Worm (Caenorhabditis elegans) whole organism, young adult: Measurements from ENCODE around the gene Y54G2A.18.
A peak's percentile ranks its signal among the peaks of the same experiment; 100 is the strongest.

ENCODE experiments used
- C06A6.2 ChIP-seq: fragments of 200-800 bp; sonication (Bioruptor generic); conservative IDR thresholded peaks from 2 replicates; pipeline ENCODE4 v1.3.6; 2022; ENCODE audit warnings: missing genetic modification characterization, missing compliant biosample characterization
- C17E4.6 ChIP-seq: fragments of 200-800 bp; sonication (Bioruptor generic); IDR thresholded peaks from 2 replicates; pipeline ENCODE4 v1.3.6; 2022; ENCODE audit warnings: missing genetic modification reagents, missing genetic modification characterization, missing compliant biosample characterization
- D2030.7 ChIP-seq: fragments of 200-800 bp; sonication (Bioruptor generic); IDR thresholded peaks from 2 replicates; pipeline ENCODE4 v1.3.6; 2022; ENCODE audit warnings: missing genetic modification reagents, missing genetic modification characterization, missing compliant biosample characterization
- F22D6.2 ChIP-seq: sonication (generic microtip); optimal IDR thresholded peaks from 2 replicates; lab custom pipeline; 2016; ENCODE audit warnings: mild to moderate bottlenecking, missing genetic modification characterization, missing compliant biosample characterization
- F23B12.7 ChIP-seq: sonication (generic microtip); optimal IDR thresholded peaks from 2 replicates; lab custom pipeline; 2017; ENCODE audit warnings: missing genetic modification characterization, mild to moderate bottlenecking, missing compliant biosample characterization, antibody characterized with exemption, moderate library complexity; ENCODE audit not compliant: insufficient read depth
- F33H1.4 ChIP-seq: fragments of 200-800 bp; sonication (Bioruptor generic); IDR thresholded peaks from 2 replicates; pipeline ENCODE4 v1.3.6; 2022; ENCODE audit warnings: missing genetic modification reagents, missing genetic modification characterization, missing compliant biosample characterization
- F39B2.1 ChIP-seq: fragments of 200-800 bp; sonication (Bioruptor generic); IDR thresholded peaks from 2 replicates; pipeline ENCODE4 v1.3.6; 2022; ENCODE audit warnings: missing genetic modification reagents, missing genetic modification characterization, missing compliant biosample characterization
- F57A8.1 ChIP-seq: fragments of 200-800 bp; sonication (Bioruptor generic); optimal IDR thresholded peaks from 2 replicates; lab custom pipeline; 2018; ENCODE audit warnings: mild to moderate bottlenecking, missing genetic modification characterization, moderate library complexity, missing compliant biosample characterization
- K11D2.4 ChIP-seq: fragments of 200-800 bp; sonication (Bioruptor generic); IDR thresholded peaks from 2 replicates; pipeline ENCODE4 v1.3.6; 2022; ENCODE audit warnings: missing genetic modification reagents, missing genetic modification characterization, missing compliant biosample characterization
- T26A5.8 ChIP-seq: sonication (generic microtip); optimal IDR thresholded peaks from 2 replicates; lab custom pipeline; 2016; ENCODE audit warnings: missing genetic modification characterization, missing compliant biosample characterization
- Y53F4B.3 ChIP-seq: fragments of 200-800 bp; sonication (Bioruptor generic); IDR thresholded peaks from 2 replicates; pipeline ENCODE4 v1.3.6; 2022; ENCODE audit warnings: missing genetic modification reagents, missing genetic modification characterization, missing compliant biosample characterization
- Y95B8A.8 ChIP-seq: fragments of 200-800 bp; sonication (Bioruptor generic); IDR thresholded peaks from 2 replicates; pipeline ENCODE4 v1.3.6; 2022; ENCODE audit warnings: missing genetic modification reagents, missing genetic modification characterization, missing compliant biosample characterization
- ZK185.1 ChIP-seq: sonication (generic microtip); optimal IDR thresholded peaks from 2 replicates; lab custom pipeline; 2016; ENCODE audit warnings: mild to moderate bottlenecking, missing genetic modification characterization, missing compliant biosample characterization; ENCODE audit not compliant: poor library complexity, severe bottlenecking
- athp-1 ChIP-seq: sonication (generic microtip); optimal IDR thresholded peaks from 2 replicates; lab custom pipeline; 2017; ENCODE audit warnings: mild to moderate bottlenecking, missing genetic modification characterization, missing compliant biosample characterization
- attf-5 ChIP-seq: fragments of 200-800 bp; sonication (Bioruptor generic); optimal IDR thresholded peaks from 2 replicates; lab custom pipeline; 2018; ENCODE audit warnings: mild to moderate bottlenecking, missing genetic modification characterization, missing compliant biosample characterization
- ccch-3 ChIP-seq: fragments of 200-800 bp; sonication (Bioruptor generic); optimal IDR thresholded peaks from 2 replicates; lab custom pipeline; 2018; ENCODE audit warnings: mild to moderate bottlenecking, missing genetic modification characterization, missing compliant biosample characterization
- cebp-1 ChIP-seq, 2 experiments: fragments of 200-800 bp in 1 of 2; sonication (Bioruptor generic) in 1 of 2; sonication (generic microtip) in 1 of 2; IDR thresholded peaks in 1 of 2; optimal IDR thresholded peaks in 1 of 2; 2 replicates each; pipeline versions ENCODE4 v1.3.6 to Lab custom; 2017 to 2022; ENCODE audit warnings: missing compliant biosample characterization in 2 of 2, missing genetic modification characterization in 2 of 2, mild to moderate bottlenecking in 1 of 2, missing genetic modification reagents in 1 of 2, moderate library complexity in 1 of 2
- ceh-79 ChIP-seq: sonication (generic microtip); optimal IDR thresholded peaks from 2 replicates; lab custom pipeline; 2017; ENCODE audit warnings: mild to moderate bottlenecking, missing genetic modification characterization, missing compliant biosample characterization
- ceh-91 ChIP-seq: fragments of 200-800 bp; sonication (Bioruptor generic); IDR thresholded peaks from 2 replicates; pipeline ENCODE4 v1.3.6; 2022; ENCODE audit warnings: missing genetic modification reagents, missing genetic modification characterization, missing compliant biosample characterization
- egl-18 ChIP-seq: fragments of 200-800 bp; sonication (Bioruptor generic); IDR thresholded peaks from 2 replicates; pipeline ENCODE4 v1.3.6; 2022; ENCODE audit warnings: missing genetic modification reagents, missing genetic modification characterization, missing compliant biosample characterization
- egl-44 ChIP-seq: fragments of 200-800 bp; sonication (Bioruptor generic); IDR thresholded peaks from 2 replicates; pipeline ENCODE4 v1.3.6; 2022; ENCODE audit warnings: missing genetic modification reagents, missing genetic modification characterization, missing compliant biosample characterization
- ekl-4 ChIP-seq: fragments of 200-800 bp; sonication (Bioruptor generic); IDR thresholded peaks from 2 replicates; pipeline ENCODE4 v1.3.6; 2022; ENCODE audit warnings: missing genetic modification reagents, missing genetic modification characterization, missing compliant biosample characterization
- hlh-12 ChIP-seq: sonication (generic microtip); optimal IDR thresholded peaks from 2 replicates; lab custom pipeline; 2016; ENCODE audit warnings: missing genetic modification characterization, missing compliant biosample characterization
- hmg-20 ChIP-seq: fragments of 200-800 bp; sonication (Bioruptor generic); IDR thresholded peaks from 2 replicates; pipeline ENCODE4 v1.3.6; 2022; ENCODE audit warnings: missing genetic modification reagents, missing genetic modification characterization, missing compliant biosample characterization
- hrde-1 ChIP-seq: sonication (generic microtip); optimal IDR thresholded peaks from 2 replicates; lab custom pipeline; 2016; ENCODE audit warnings: missing genetic modification characterization, mild to moderate bottlenecking, missing compliant biosample characterization, moderate library complexity, missing genotype, missing genetic modification reagents, borderline replicate concordance
- hsf-1 ChIP-seq: fragments of 200-800 bp; sonication (Bioruptor generic); IDR thresholded peaks from 2 replicates; pipeline ENCODE4 v1.3.6; 2022; ENCODE audit warnings: missing genetic modification reagents, missing genetic modification characterization, missing compliant biosample characterization
- let-526 ChIP-seq: fragments of 200-800 bp; sonication (Bioruptor generic); IDR thresholded peaks from 2 replicates; pipeline ENCODE4 v1.3.6; 2022; ENCODE audit warnings: missing genetic modification reagents, missing genetic modification characterization, missing compliant biosample characterization
- lin-26 ChIP-seq: fragments of 200-800 bp; sonication (Bioruptor generic); IDR thresholded peaks from 2 replicates; pipeline ENCODE4 v1.3.6; 2022; ENCODE audit warnings: missing genetic modification reagents, missing genetic modification characterization, missing compliant biosample characterization
- lin-35 ChIP-seq, 3 experiments: fragments of 150-350 bp in 2 of 3; sonication (generic microtip) in 1 of 3; optimal IDR thresholded peaks; 2 replicates each; lab custom pipeline; 2014 to 2018; ENCODE audit warnings: missing biosample characterization in 3 of 3, missing genetic modification characterization in 3 of 3, missing genetic modification reagents in 3 of 3
- madf-10 ChIP-seq: sonication (generic microtip); optimal IDR thresholded peaks from 2 replicates; lab custom pipeline; 2016; ENCODE audit warnings: mild to moderate bottlenecking, missing genetic modification characterization, missing compliant biosample characterization
- madf-3 ChIP-seq: fragments of 200-800 bp; sonication (Bioruptor generic); IDR thresholded peaks from 2 replicates; pipeline ENCODE4 v1.3.6; 2022; ENCODE audit warnings: missing genetic modification reagents, missing genetic modification characterization, missing compliant biosample characterization
- mel-28 ChIP-seq: sonication (generic microtip); optimal IDR thresholded peaks from 2 replicates; lab custom pipeline; 2016; ENCODE audit warnings: borderline replicate concordance, mild to moderate bottlenecking, missing genetic modification characterization, missing compliant biosample characterization
- mes-4 ChIP-seq: sonication (generic microtip); optimal IDR thresholded peaks from 2 replicates; lab custom pipeline; 2016; ENCODE audit warnings: missing genotype, missing genetic modification characterization, missing compliant biosample characterization
- nhr-179 ChIP-seq: sonication (generic microtip); optimal IDR thresholded peaks from 2 replicates; lab custom pipeline; 2016; ENCODE audit warnings: mild to moderate bottlenecking, missing genetic modification characterization, missing compliant biosample characterization
- nhr-27 ChIP-seq: fragments of 200-800 bp; sonication (Bioruptor generic); optimal IDR thresholded peaks from 2 replicates; lab custom pipeline; 2018; ENCODE audit warnings: mild to moderate bottlenecking, missing genetic modification characterization, moderate library complexity, missing compliant biosample characterization
- pbrm-1 ChIP-seq: fragments of 200-800 bp; sonication (Bioruptor generic); IDR thresholded peaks from 2 replicates; pipeline ENCODE4 v1.3.6; 2022; ENCODE audit warnings: missing genetic modification reagents, missing genetic modification characterization, missing compliant biosample characterization
- sea-2 ChIP-seq: fragments of 200-800 bp; sonication (Bioruptor generic); IDR thresholded peaks from 2 replicates; pipeline ENCODE4 v1.3.6; 2022; ENCODE audit warnings: missing genetic modification characterization, missing compliant biosample characterization
- snpc-1.3 ChIP-seq: sonication (generic microtip); optimal IDR thresholded peaks from 2 replicates; lab custom pipeline; 2017; ENCODE audit warnings: missing genetic modification characterization, mild to moderate bottlenecking, missing compliant biosample characterization, antibody characterized with exemption, moderate library complexity, missing genotype, missing genetic modification reagents; ENCODE audit not compliant: insufficient read depth
- snpc-4 ChIP-seq, 5 experiments: fragments of 150-350 bp in 1 of 5; sonication (generic microtip) in 4 of 5; optimal IDR thresholded peaks; 2 replicates each; lab custom pipeline; 2014 to 2018; ENCODE audit warnings: missing genetic modification characterization in 5 of 5, missing biosample characterization in 3 of 5, antibody characterized with exemption in 2 of 5, mild to moderate bottlenecking in 2 of 5, missing compliant biosample characterization in 2 of 5, missing genotype in 2 of 5, moderate library complexity in 2 of 5, missing genetic modification reagents in 1 of 5
- somi-1 ChIP-seq: fragments of 200-800 bp; sonication (Bioruptor generic); optimal IDR thresholded peaks from 2 replicates; lab custom pipeline; 2018; ENCODE audit warnings: mild to moderate bottlenecking, missing genetic modification characterization, missing compliant biosample characterization
- tbx-9 ChIP-seq: sonication (generic microtip); optimal IDR thresholded peaks from 2 replicates; lab custom pipeline; 2016; ENCODE audit warnings: borderline replicate concordance, missing genetic modification characterization, inconsistent platforms, missing compliant biosample characterization
- unc-62 ChIP-seq: fragments of 150-350 bp; optimal IDR thresholded peaks from 2 replicates; lab custom pipeline; 2014; ENCODE audit warnings: missing biosample characterization, missing genetic modification reagents, missing genetic modification characterization
- ztf-18 ChIP-seq: sonication (generic microtip); optimal IDR thresholded peaks from 2 replicates; lab custom pipeline; 2016; ENCODE audit warnings: missing genotype, mild to moderate bottlenecking, missing genetic modification characterization, missing compliant biosample characterization
- ztf-22 ChIP-seq: fragments of 200-800 bp; sonication (Bioruptor generic); optimal IDR thresholded peaks from 2 replicates; lab custom pipeline; 2018; ENCODE audit warnings: mild to moderate bottlenecking, missing genetic modification characterization, moderate library complexity, missing compliant biosample characterization
- ztf-3 ChIP-seq: fragments of 200-800 bp; sonication (Bioruptor generic); optimal IDR thresholded peaks from 2 replicates; lab custom pipeline; 2018; ENCODE audit warnings: mild to moderate bottlenecking, missing genetic modification characterization, missing compliant biosample characterization
- ztf-6 ChIP-seq: fragments of 200-800 bp; sonication (Bioruptor generic); IDR thresholded peaks from 2 replicates; pipeline ENCODE4 v1.3.6; 2022; ENCODE audit warnings: missing genetic modification reagents, missing genetic modification characterization, missing compliant biosample characterization

Gene Y54G2A.18

DNA sequence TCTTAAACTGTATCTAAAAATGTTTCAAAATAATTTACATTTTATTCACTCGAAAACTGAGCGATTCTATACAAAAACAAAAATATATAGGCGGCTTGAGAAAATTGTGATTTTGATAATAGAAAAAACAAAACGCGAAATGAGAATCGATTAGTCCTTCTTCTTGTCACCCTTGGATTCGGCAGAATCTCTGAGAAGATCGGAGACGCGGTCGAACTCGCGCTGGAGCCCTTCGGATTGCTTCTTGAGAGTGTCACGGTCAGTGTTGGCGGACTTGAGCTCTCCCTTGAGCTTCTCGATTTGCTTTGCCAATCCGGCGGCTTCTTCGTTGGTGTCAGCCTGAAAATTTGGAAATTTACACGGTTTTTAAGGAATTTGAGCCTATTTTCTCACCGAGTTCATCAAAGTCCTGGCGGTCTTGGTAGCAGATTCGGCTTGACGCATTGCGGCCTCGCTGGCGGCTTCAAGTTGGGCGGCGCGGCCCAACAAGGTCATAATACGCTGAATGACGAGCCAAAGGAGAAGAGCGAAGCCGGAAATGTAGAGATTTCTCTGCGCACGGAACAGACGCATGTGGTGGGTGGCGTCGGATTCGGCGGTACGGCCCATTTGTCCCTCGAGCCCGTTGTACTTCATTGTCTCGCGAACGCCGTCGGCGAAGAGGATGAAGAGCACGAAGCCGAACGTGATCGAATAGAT, 611 bp downstream of the Y54G2A.18 start (continued):
- TF ChIP-seq cebp-1 (GFP tag; IDR thresholded peaks at IDR 0.05; lab: Robert Waterston, UW), result no peak
- peak; percentile 19 for TF ChIP-seq cebp-1 (tag; optimal IDR thresholded peaks at IDR 0.05; lab: Kevin White, UChicago)
- no peak for TF ChIP-seq ccch-3 (GFP tag; lab: Kevin White, UChicago)
- TF ChIP-seq lin-35 (GFP tag; optimal IDR thresholded peaks at IDR 0.05; lab: Kevin White, UChicago), result no peak
- no peak for TF ChIP-seq hlh-12 (tag; lab: Kevin White, UChicago)
- no peak for TF ChIP-seq Y95B8A.8 (GFP tag; lab: Robert Waterston, UW)
- peak; percentile 1 for TF ChIP-seq F23B12.7
- TF ChIP-seq F57A8.1 (GFP tag; lab: Kevin White, UChicago), result no peak
- peak; percentile 16 for TF ChIP-seq attf-5 (GFP tag; lab: Kevin White, UChicago)
- TF ChIP-seq athp-1, result peak; percentile 33
- no peak for TF ChIP-seq ZK185.1
- no peak for TF ChIP-seq ztf-6 (GFP tag; lab: Robert Waterston, UW)
- TF ChIP-seq unc-62 (GFP tag; lab: Kevin White, UChicago), result no peak
- TF ChIP-seq C17E4.6 (GFP tag; lab: Robert Waterston, UW), result no peak
- no peak for TF ChIP-seq F33H1.4
- no peak for TF ChIP-seq ceh-91 (GFP tag; lab: Robert Waterston, UW)
- TF ChIP-seq snpc-4 (GFP tag; optimal IDR thresholded peaks at IDR 0.05; lab: Kevin White, UChicago), result no peak
- TF ChIP-seq snpc-4 (tag; optimal IDR thresholded peaks at IDR 0.05; lab: Kevin White, UChicago), result no peak
- no peak; the same call in 1 of the 2 replicates for TF ChIP-seq ekl-4
- TF ChIP-seq ztf-22, result no peak
- TF ChIP-seq nhr-179 (tag; lab: Kevin White, UChicago), result no peak
- no peak for TF ChIP-seq egl-18 (GFP tag; lab: Robert Waterston, UW)
- peak; percentile 85 for TF ChIP-seq ceh-79
- no peak for TF ChIP-seq C06A6.2 (GFP tag; lab: Robert Waterston, UW)
- no peak for TF ChIP-seq madf-3
- no peak for TF ChIP-seq sea-2 (GFP tag; lab: Robert Waterston, UW)
- TF ChIP-seq hrde-1 (tag; lab: Kevin White, UChicago), result peak; percentile 56
- 0 out of 2 replicates have a peak, but pooled peaks have one; percentile 8 for TF ChIP-seq D2030.7 (GFP tag; lab: Robert Waterston, UW)
- TF ChIP-seq hsf-1, result peak; percentile 14; the same call in 1 of the 2 replicates
- TF ChIP-seq K11D2.4, result no peak
- no peak for TF ChIP-seq Y53F4B.3 (GFP tag; lab: Robert Waterston, UW)
- TF ChIP-seq tbx-9 (tag; lab: Kevin White, UChicago), result no peak
- no peak for TF ChIP-seq nhr-27 (tag; lab: Kevin White, UChicago)
- TF ChIP-seq mes-4 (tag; lab: Kevin White, UChicago), result no peak
- no peak for TF ChIP-seq F39B2.1
- no peak for TF ChIP-seq mel-28 (tag; lab: Kevin White, UChicago)
- TF ChIP-seq let-526 (GFP tag; lab: Robert Waterston, UW), result no peak
- TF ChIP-seq hmg-20 (GFP tag; lab: Robert Waterston, UW), result no peak
- no peak for TF ChIP-seq pbrm-1 (GFP tag; lab: Robert Waterston, UW)
- TF ChIP-seq ztf-18, result peak; percentile 0
- no peak for TF ChIP-seq F22D6.2 (tag; lab: Kevin White, UChicago)
- no peak for TF ChIP-seq T26A5.8 (tag; lab: Kevin White, UChicago)
- no peak for TF ChIP-seq snpc-1.3
- TF ChIP-seq lin-26 (GFP tag; lab: Robert Waterston, UW), result no peak
- TF ChIP-seq somi-1 (GFP tag; lab: Kevin White, UChicago), result no peak
- no peak for TF ChIP-seq egl-44
- no peak for TF ChIP-seq ztf-3
- TF ChIP-seq madf-10 (tag; lab: Kevin White, UChicago), result no peak
